Worm (Caenorhabditis elegans) whole organism, midembryonic: Measurements from ENCODE around the gene gly-20.

Experiments
- klf-2 ChIP-seq: fragments of 200-800 bp; sonication (Bioruptor generic); conservative IDR thresholded peaks from 2 replicates; pipeline ENCODE4 v1.3.6; 2022; ENCODE audit warnings: missing genetic modification reagents, missing genetic modification characterization, missing compliant biosample characterization
- ref-1 ChIP-seq: fragments of 200-800 bp; sonication (Bioruptor generic); conservative IDR thresholded peaks from 2 replicates; pipeline ENCODE4 v1.3.6; 2022; ENCODE audit warnings: missing genetic modification reagents, missing genetic modification characterization, missing compliant biosample characterization

DNA sequence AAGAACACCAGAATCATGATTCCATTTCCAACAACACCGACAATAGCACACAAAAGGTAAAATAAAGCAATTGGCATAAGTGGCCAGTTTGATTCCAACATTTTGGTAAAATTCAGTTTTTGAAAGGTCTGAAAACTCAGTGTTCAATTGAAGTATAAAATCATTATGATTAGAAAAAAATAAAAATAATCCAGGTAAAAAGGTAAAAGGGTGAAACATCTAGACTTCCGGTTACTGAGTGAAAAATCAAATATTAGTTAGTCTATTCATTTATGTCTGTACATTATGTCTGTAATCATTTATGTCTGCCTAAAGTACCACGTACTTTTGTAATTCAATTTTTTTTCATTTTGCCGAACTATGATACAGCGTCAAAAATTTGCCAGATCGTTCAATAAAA is 27.4 kb upstream of the gly-20 start, which contains the start of gene srsx-31:
- no peak for TF ChIP-seq klf-2 (GFP tag; lab: Robert Waterston, UW)
- TF ChIP-seq ref-1 (GFP tag; lab: Robert Waterston, UW): no peak
